Worm (Caenorhabditis elegans): ENCODE measurements around the gene Y43F8B.12.
"Not testable (repeated sequence)": the region's sequence is repeated elsewhere in the genome, so short reads cannot be mapped to it uniquely, and the experiment has no call there.

The Y43F8B.12 gene

ce11 chrV:19462612-19463011 is 5.6 kb upstream of the Y43F8B.12 start, which contains the start of gene Y43F8B.25:
TSS of gene Y43F8B.25 (plus strand) at chrV:19462912.
- TF ChIP-seq tbx-9 (tag; optimal IDR thresholded peaks at IDR 0.05; ENCODE audit: borderline replicate concordance) (no peak), let-526 (GFP tag; IDR thresholded peaks at IDR 0.05) (no peak), aptf-2 (GFP tag; conservative IDR thresholded peaks at IDR 0.05) (no peak), nfya-2 (GFP tag; IDR thresholded peaks at IDR 0.05) (no peak), ceh-100 (GFP tag; IDR thresholded peaks at IDR 0.05) (no peak), nfyb-1 (GFP tag; IDR thresholded peaks at IDR 0.05) (no peak), ceh-79 (tag; optimal IDR thresholded peaks at IDR 0.05) (no peak), efl-1 (GFP tag; optimal IDR thresholded peaks at IDR 0.05) (no peak), snpc-1.3 (tag; optimal IDR thresholded peaks at IDR 0.05; ENCODE audit: insufficient read depth) (no peak), lsl-1 (GFP tag; optimal IDR thresholded peaks at IDR 0.05) (no peak), chd-7 (tag; optimal IDR thresholded peaks at IDR 0.05) (no peak), rpc-1 (optimal IDR thresholded peaks at IDR 0.05) (no peak), rpc-1 (tag; optimal IDR thresholded peaks at IDR 0.05) (no peak), ztf-6 (GFP tag; IDR thresholded peaks at IDR 0.05) (no peak), unc-130 (GFP tag; optimal IDR thresholded peaks at IDR 0.05) (no peak), ztf-3 (GFP tag; optimal IDR thresholded peaks at IDR 0.05) (no peak), Y53F4B.3 (GFP tag; IDR thresholded peaks at IDR 0.05) (no peak)

ce11 chrV:19466775-19467174 is 1.4 kb upstream of the Y43F8B.12 start:
- TF ChIP-seq snpc-4 (GFP tag; optimal IDR thresholded peaks at IDR 0.05): not testable (repeated sequence)
- peak in 2 of 4 experiments; percentile 57 to 82 for TF ChIP-seq snpc-4 (tag; optimal IDR thresholded peaks at IDR 0.05)

ce11 chrV:19467574-19467973 is 609 bp upstream of the Y43F8B.12 start, which contains the start of gene Y43F8B.23:
TSS of gene Y43F8B.23 (minus strand) at chrV:19467648.
- no peak for TF ChIP-seq egrh-3 (GFP tag; IDR thresholded peaks at IDR 0.05)
- TF ChIP-seq rec-8 (tag; optimal IDR thresholded peaks at IDR 0.05): no peak
- peak; percentile 31; the same call in 1 of the 2 replicates for TF ChIP-seq cebp-1 (GFP tag; IDR thresholded peaks at IDR 0.05)
- peak; percentile 41 for TF ChIP-seq cebp-1 (tag; optimal IDR thresholded peaks at IDR 0.05)
- peak; percentile 77 for TF ChIP-seq nhr-80 (tag; optimal IDR thresholded peaks at IDR 0.05)

- no peak for TF ChIP-seq mxl-1 (tag; optimal IDR thresholded peaks at IDR 0.05)
- TF ChIP-seq nhr-27 (tag; optimal IDR thresholded peaks at IDR 0.05): no peak
- TF ChIP-seq Y56A3A.18 (GFP tag; IDR thresholded peaks at IDR 0.05): no peak
- no peak for TF ChIP-seq C06A6.2 (GFP tag; conservative IDR thresholded peaks at IDR 0.05)
- TF ChIP-seq chd-7 (tag; optimal IDR thresholded peaks at IDR 0.05): no peak
- no peak for TF ChIP-seq egrh-3 (GFP tag; IDR thresholded peaks at IDR 0.05)
- no peak for TF ChIP-seq aptf-3 (GFP tag; IDR thresholded peaks at IDR 0.05)
- TF ChIP-seq K11D2.4 (GFP tag; IDR thresholded peaks at IDR 0.05): no peak
- TF ChIP-seq madf-3 (GFP tag; IDR thresholded peaks at IDR 0.05): no peak
- TF ChIP-seq ztf-3 (GFP tag; optimal IDR thresholded peaks at IDR 0.05): no peak
- no peak for TF ChIP-seq T07F8.4 (tag; optimal IDR thresholded peaks at IDR 0.05)
- TF ChIP-seq efl-1 (GFP tag; optimal IDR thresholded peaks at IDR 0.05): no peak
- TF ChIP-seq ztf-25 (GFP tag; IDR thresholded peaks at IDR 0.05): no peak
- no peak for TF ChIP-seq F49E8.2 (tag; optimal IDR thresholded peaks at IDR 0.05; ENCODE audit: insufficient read depth)
- no peak for TF ChIP-seq F10E7.11 (tag; optimal IDR thresholded peaks at IDR 0.05)
- no peak for TF ChIP-seq madf-10 (tag; optimal IDR thresholded peaks at IDR 0.05)
- TF ChIP-seq snpc-3.4 (tag; optimal IDR thresholded peaks at IDR 0.05): no peak
- TF ChIP-seq Y53F4B.3 (GFP tag; IDR thresholded peaks at IDR 0.05): no peak
- TF ChIP-seq dox-1 (GFP tag; IDR thresholded peaks at IDR 0.05): no peak
- TF ChIP-seq F39B2.1 (GFP tag; IDR thresholded peaks at IDR 0.05): no peak
Observed at ce11 chrV:19470385-19470784, 2.2 kb downstream of the Y43F8B.12 start, which contains the start of gene Y43F8B.11. TSS of gene Y43F8B.11 (plus strand) at chrV:19470685.
